Fruit fly (Drosophila melanogaster): ENCODE data around the gene CG34134.

dm6 chr2L:8233571-8233970 is 43.0 kb upstream of the CG34134 start:
- TF ChIP-seq CG10348 (GFP tag; IDR thresholded peaks at IDR 0.05): no peak
- peak; percentile 1 for TF ChIP-seq Snoo (tag; optimal IDR thresholded peaks at IDR 0.05)

All from whole organism, pupa.